Fruit fly (Drosophila melanogaster): ENCODE data around the gene CG7565.

CG7565 gene

dm6 chr3L:8074944-8075343, 16.6 kb downstream of the CG7565 start:
- no peak for TF ChIP-seq CG9948 (tag; optimal IDR thresholded peaks at IDR 0.05)
- TF ChIP-seq Ets98B (GFP tag; IDR thresholded peaks at IDR 0.05) = no peak
- no peak for TF ChIP-seq gl (tag; optimal IDR thresholded peaks at IDR 0.05)
- TF ChIP-seq CG13204 (GFP tag; optimal IDR thresholded peaks at IDR 0.05) = no peak
- TF ChIP-seq CG14655 (GFP tag; optimal IDR thresholded peaks at IDR 0.05) = no peak
- no peak for TF ChIP-seq CG34367 (tag; optimal IDR thresholded peaks at IDR 0.05)
- TF ChIP-seq CG10348 (GFP tag; IDR thresholded peaks at IDR 0.05) = no peak
- no peak for TF ChIP-seq CG32121 (GFP tag; IDR thresholded peaks at IDR 0.05)

- TF ChIP-seq D1 (tag; optimal IDR thresholded peaks at IDR 0.05) = no peak
- TF ChIP-seq gl (tag; optimal IDR thresholded peaks at IDR 0.05) = no peak
- TF ChIP-seq CG17806 (tag; optimal IDR thresholded peaks at IDR 0.05) = no peak
- TF ChIP-seq Pif1B (GFP tag; optimal IDR thresholded peaks at IDR 0.05) = no peak
- TF ChIP-seq CG15710 (tag; optimal IDR thresholded peaks at IDR 0.05) = no peak
- no peak for TF ChIP-seq CG8301 (tag; optimal IDR thresholded peaks at IDR 0.05)
- no peak for TF ChIP-seq CG12605 (GFP tag; IDR thresholded peaks at IDR 0.05)
- TF ChIP-seq CG4496 (GFP tag; IDR thresholded peaks at IDR 0.05) = no peak
- TF ChIP-seq Pif1A (GFP tag; optimal IDR thresholded peaks at IDR 0.05) = no peak
- no peak for TF ChIP-seq CG14655 (GFP tag; optimal IDR thresholded peaks at IDR 0.05)
- TF ChIP-seq CG10348 (GFP tag; IDR thresholded peaks at IDR 0.05) = no peak
- no peak for TF ChIP-seq Snoo (tag; optimal IDR thresholded peaks at IDR 0.05)
- no peak for TF ChIP-seq CG9948 (tag; optimal IDR thresholded peaks at IDR 0.05)
- no peak for TF ChIP-seq EcR (GFP tag; optimal IDR thresholded peaks at IDR 0.05)
- no peak for TF ChIP-seq Ets98B (GFP tag; IDR thresholded peaks at IDR 0.05)
- TF ChIP-seq rn (GFP tag; IDR thresholded peaks at IDR 0.05) = no peak
- no peak for TF ChIP-seq fd96Ca (GFP tag; IDR thresholded peaks at IDR 0.05)
- TF ChIP-seq CG34367 (tag; optimal IDR thresholded peaks at IDR 0.05) = no peak
Measured at dm6 chr3L:8073872-8074271, 17.7 kb downstream of the CG7565 start.

- TF ChIP-seq CG8159 (tag; optimal IDR thresholded peaks at IDR 0.05) = no peak
- no peak for TF ChIP-seq Ets98B (GFP tag; IDR thresholded peaks at IDR 0.05)
- peak; percentile 37 for TF ChIP-seq CG14655 (GFP tag; optimal IDR thresholded peaks at IDR 0.05)
- TF ChIP-seq CG8301 (tag; optimal IDR thresholded peaks at IDR 0.05) = peak; percentile 33
- TF ChIP-seq CG10348 (GFP tag; IDR thresholded peaks at IDR 0.05) = no peak
Measured at dm6 chr3L:8073370-8073769, 18.2 kb downstream of the CG7565 start.

- TF ChIP-seq CG14655 (GFP tag; optimal IDR thresholded peaks at IDR 0.05) (peak; percentile 84), CG13204 (GFP tag; optimal IDR thresholded peaks at IDR 0.05) (no peak), CG15710 (tag; optimal IDR thresholded peaks at IDR 0.05) (no peak), CG8159 (tag; optimal IDR thresholded peaks at IDR 0.05) (peak; percentile 46), Ets98B (GFP tag; IDR thresholded peaks at IDR 0.05) (peak; percentile 70), rn (GFP tag; IDR thresholded peaks at IDR 0.05) (peak; percentile 51; the same call in 1 of the 2 replicates), Pif1B (GFP tag; optimal IDR thresholded peaks at IDR 0.05) (peak; percentile 48), Pif1A (GFP tag; optimal IDR thresholded peaks at IDR 0.05) (peak; percentile 49), CG9948 (tag; optimal IDR thresholded peaks at IDR 0.05) (peak; percentile 62), CG12605 (GFP tag; IDR thresholded peaks at IDR 0.05) (peak; percentile 35; the same call in 1 of the 2 replicates), D1 (tag; optimal IDR thresholded peaks at IDR 0.05) (no peak), CG8301 (tag; optimal IDR thresholded peaks at IDR 0.05) (peak; percentile 81), fd96Ca (GFP tag; IDR thresholded peaks at IDR 0.05) (no peak), EcR (GFP tag; optimal IDR thresholded peaks at IDR 0.05) (no peak), CG32121 (GFP tag; IDR thresholded peaks at IDR 0.05) (peak; percentile 72), Snoo (tag; optimal IDR thresholded peaks at IDR 0.05) (peak; percentile 27), CG4496 (GFP tag; IDR thresholded peaks at IDR 0.05) (peak; percentile 77), CG10348 (GFP tag; IDR thresholded peaks at IDR 0.05) (no peak), CG17806 (tag; optimal IDR thresholded peaks at IDR 0.05) (peak; percentile 40), CG34367 (tag; optimal IDR thresholded peaks at IDR 0.05) (no peak), gl (tag; optimal IDR thresholded peaks at IDR 0.05) (no peak)
Measured at dm6 chr3L:8072720-8073119, 18.9 kb downstream of the CG7565 start.

- TF ChIP-seq CG10348 (GFP tag; IDR thresholded peaks at IDR 0.05) (no peak), CG32121 (GFP tag; IDR thresholded peaks at IDR 0.05) (no peak), rn (GFP tag; IDR thresholded peaks at IDR 0.05) (no peak), CG8301 (tag; optimal IDR thresholded peaks at IDR 0.05) (no peak), fd96Ca (GFP tag; IDR thresholded peaks at IDR 0.05) (no peak), Snoo (tag; optimal IDR thresholded peaks at IDR 0.05) (no peak), CG12605 (GFP tag; IDR thresholded peaks at IDR 0.05) (no peak), CG8159 (tag; optimal IDR thresholded peaks at IDR 0.05) (no peak), CG34367 (tag; optimal IDR thresholded peaks at IDR 0.05) (no peak), Pif1B (GFP tag; optimal IDR thresholded peaks at IDR 0.05) (no peak), Pif1A (GFP tag; optimal IDR thresholded peaks at IDR 0.05) (no peak), D1 (tag; optimal IDR thresholded peaks at IDR 0.05) (no peak), CG9948 (tag; optimal IDR thresholded peaks at IDR 0.05) (no peak), CG4496 (GFP tag; IDR thresholded peaks at IDR 0.05) (no peak), Ets98B (GFP tag; IDR thresholded peaks at IDR 0.05) (no peak), CG15710 (tag; optimal IDR thresholded peaks at IDR 0.05) (no peak), CG14655 (GFP tag; optimal IDR thresholded peaks at IDR 0.05) (no peak)
Measured at dm6 chr3L:8071693-8072260, 19.8 kb downstream of the CG7565 start.

- TF ChIP-seq CG32121 (GFP tag; IDR thresholded peaks at IDR 0.05) (no peak), D1 (tag; optimal IDR thresholded peaks at IDR 0.05) (no peak), Ets98B (GFP tag; IDR thresholded peaks at IDR 0.05) (no peak), CG8159 (tag; optimal IDR thresholded peaks at IDR 0.05) (no peak), Snoo (tag; optimal IDR thresholded peaks at IDR 0.05) (no peak), CG15710 (tag; optimal IDR thresholded peaks at IDR 0.05) (no peak), rn (GFP tag; IDR thresholded peaks at IDR 0.05) (no peak), CG10348 (GFP tag; IDR thresholded peaks at IDR 0.05) (no peak), CG17806 (tag; optimal IDR thresholded peaks at IDR 0.05) (no peak), CG9948 (tag; optimal IDR thresholded peaks at IDR 0.05) (no peak), gl (tag; optimal IDR thresholded peaks at IDR 0.05) (no peak), EcR (GFP tag; optimal IDR thresholded peaks at IDR 0.05) (no peak), CG4496 (GFP tag; IDR thresholded peaks at IDR 0.05) (no peak), Pif1B (GFP tag; optimal IDR thresholded peaks at IDR 0.05) (no peak), CG13204 (GFP tag; optimal IDR thresholded peaks at IDR 0.05) (no peak), fd96Ca (GFP tag; IDR thresholded peaks at IDR 0.05) (no peak), CG12605 (GFP tag; IDR thresholded peaks at IDR 0.05) (no peak), CG34367 (tag; optimal IDR thresholded peaks at IDR 0.05) (no peak)
Measured at dm6 chr3L:8071192-8071591, 20.4 kb downstream of the CG7565 start.

All from whole organism, pupa.